1 fruit fly cellular context compared by ENCODE assay signal in genomic region chr3R:24051459-24052165, dm6.
A peak's percentile ranks its signal among the peaks of the same experiment; 100 is the strongest.
TF ChIP-seq lines count a peak whose summit lies in the region.

No protein-coding gene starts in this region.

TF ChIP-seq in whole organism, embryonic, 481 proteins besides CTCF, POLR2A, EP300 and RAD21 (continued from another document):
- no peak for TF ChIP-seq chinmo (GFP tag; IDR thresholded peaks at IDR 0.05; lab: Robert Waterston, UW; ENCODE audit: partially characterized antibody)
- no peak for TF ChIP-seq CG1792 (GFP tag; optimal IDR thresholded peaks at IDR 0.05; lab: Kevin White, UChicago)
- TF ChIP-seq dpn (GFP tag; optimal IDR thresholded peaks at IDR 0.05; lab: Kevin White, UChicago): no peak
- peak; percentile 28; the same call in 1 of the 2 replicates for TF ChIP-seq ttk (GFP tag; IDR thresholded peaks at IDR 0.05; lab: Robert Waterston, UW)
- no peak for TF ChIP-seq sc (optimal IDR thresholded peaks at IDR 0.05; lab: Kevin White, UChicago)
- no peak for TF ChIP-seq sc (GFP tag; optimal IDR thresholded peaks at IDR 0.05; lab: Kevin White, UChicago)
- TF ChIP-seq zen (tag; optimal IDR thresholded peaks at IDR 0.05; lab: Kevin White, UChicago): no peak
- no peak for TF ChIP-seq CG18599 (GFP tag; optimal IDR thresholded peaks at IDR 0.05; lab: Kevin White, UChicago)
- TF ChIP-seq CG33557 (GFP tag; optimal IDR thresholded peaks at IDR 0.05; lab: Kevin White, UChicago): no peak
- TF ChIP-seq CG34376 (GFP tag; optimal IDR thresholded peaks at IDR 0.05; lab: Kevin White, UChicago): peak; percentile 73
- TF ChIP-seq CG30431 (GFP tag; optimal IDR thresholded peaks at IDR 0.05; lab: Kevin White, UChicago): no peak
- TF ChIP-seq CkIIα-i1 (GFP tag; IDR thresholded peaks at IDR 0.05; lab: Robert Waterston, UW): no peak
- TF ChIP-seq sd (tag; optimal IDR thresholded peaks at IDR 0.05; lab: Kevin White, UChicago): no peak
- TF ChIP-seq sima (GFP tag; optimal IDR thresholded peaks at IDR 0.05; lab: Kevin White, UChicago): no peak
- TF ChIP-seq Ssrp (tag; optimal IDR thresholded peaks at IDR 0.05; lab: Kevin White, UChicago): no peak
- TF ChIP-seq Ets65A (GFP tag; lab: Kevin White, UChicago): peak; percentile 54
- TF ChIP-seq eve (GFP tag; optimal IDR thresholded peaks at IDR 0.05; lab: Kevin White, UChicago): no peak
- no peak for TF ChIP-seq CG10565 (GFP tag; optimal IDR thresholded peaks at IDR 0.05; lab: Kevin White, UChicago)
- no peak for TF ChIP-seq CG7745 (tag; optimal IDR thresholded peaks at IDR 0.05; lab: Kevin White, UChicago)
- no peak for TF ChIP-seq Poxn (GFP tag; IDR thresholded peaks at IDR 0.05; lab: Robert Waterston, UW)
- TF ChIP-seq Ets97D (GFP tag; optimal IDR thresholded peaks at IDR 0.05; lab: Kevin White, UChicago): no peak
- no peak for TF ChIP-seq CG15479 (GFP tag; optimal IDR thresholded peaks at IDR 0.05; lab: Kevin White, UChicago)
- no peak for TF ChIP-seq pita (GFP tag; optimal IDR thresholded peaks at IDR 0.05; lab: Kevin White, UChicago)
- TF ChIP-seq ssp (GFP tag; IDR thresholded peaks at IDR 0.05; lab: Robert Waterston, UW): no peak
- no peak for TF ChIP-seq CG1832 (GFP tag; optimal IDR thresholded peaks at IDR 0.05; lab: Kevin White, UChicago)
- TF ChIP-seq Abd-B (GFP tag; optimal IDR thresholded peaks at IDR 0.05; lab: Kevin White, UChicago): no peak
- TF ChIP-seq Optix (GFP tag; IDR thresholded peaks at IDR 0.05; lab: Robert Waterston, UW): no peak
- TF ChIP-seq CG17612 (GFP tag; IDR thresholded peaks at IDR 0.05; lab: Robert Waterston, UW): no peak
- no peak for TF ChIP-seq CG10979 (tag; optimal IDR thresholded peaks at IDR 0.05; lab: Kevin White, UChicago)
- TF ChIP-seq CG34224 (GFP tag; IDR thresholded peaks at IDR 0.05; lab: Robert Waterston, UW; ENCODE audit: partially characterized antibody): no peak
- no peak for TF ChIP-seq NC2β (GFP tag; optimal IDR thresholded peaks at IDR 0.05; lab: Kevin White, UChicago)
- no peak for TF ChIP-seq sqz (GFP tag; optimal IDR thresholded peaks at IDR 0.05; lab: Kevin White, UChicago)
- TF ChIP-seq p53 (GFP tag; optimal IDR thresholded peaks at IDR 0.05; lab: Kevin White, UChicago): no peak
- no peak for TF ChIP-seq Neu2 (GFP tag; optimal IDR thresholded peaks at IDR 0.05; lab: Kevin White, UChicago; ENCODE audit: borderline replicate concordance)
- no peak for TF ChIP-seq CG10366 (GFP tag; IDR thresholded peaks at IDR 0.05; lab: Robert Waterston, UW)
- TF ChIP-seq sug (tag; optimal IDR thresholded peaks at IDR 0.05; lab: Kevin White, UChicago): peak; percentile 39
- no peak for TF ChIP-seq CG3065 (GFP tag; optimal IDR thresholded peaks at IDR 0.05; lab: Kevin White, UChicago)
- no peak for TF ChIP-seq toy (GFP tag; IDR thresholded peaks at IDR 0.05; lab: Robert Waterston, UW)
- no peak for TF ChIP-seq CG7928 (GFP tag; optimal IDR thresholded peaks at IDR 0.05; lab: Kevin White, UChicago)
- TF ChIP-seq CG4730 (GFP tag; IDR thresholded peaks at IDR 0.05; lab: Robert Waterston, UW): 0 out of 2 replicates have a peak, but pooled peaks have one; percentile 5
- no peak for TF ChIP-seq kah (GFP tag; optimal IDR thresholded peaks at IDR 0.05; lab: Kevin White, UChicago)
- no peak for TF ChIP-seq mam (GFP tag; optimal IDR thresholded peaks at IDR 0.05; lab: Kevin White, UChicago)
- TF ChIP-seq CG4282 (GFP tag; optimal IDR thresholded peaks at IDR 0.05; lab: Kevin White, UChicago): no peak
- TF ChIP-seq CG9727 (GFP tag; optimal IDR thresholded peaks at IDR 0.05; lab: Kevin White, UChicago): no peak
- no peak for TF ChIP-seq CG12155 (GFP tag; optimal IDR thresholded peaks at IDR 0.05; lab: Kevin White, UChicago)
- TF ChIP-seq gt (GFP tag; IDR thresholded peaks at IDR 0.05; lab: Robert Waterston, UW): no peak
- peak; percentile 61 for TF ChIP-seq sens (GFP tag; lab: Kevin White, UChicago)
- TF ChIP-seq YL-1 (GFP tag; optimal IDR thresholded peaks at IDR 0.05; lab: Kevin White, UChicago): no peak
- no peak for TF ChIP-seq CG7556 (GFP tag; optimal IDR thresholded peaks at IDR 0.05; lab: Kevin White, UChicago)
- TF ChIP-seq NFAT (GFP tag; IDR thresholded peaks at IDR 0.05; lab: Robert Waterston, UW): peak; percentile 79
- TF ChIP-seq CG14860 (GFP tag; IDR thresholded peaks at IDR 0.05; lab: Robert Waterston, UW; ENCODE audit: partially characterized antibody): no peak
- TF ChIP-seq gro (GFP tag; optimal IDR thresholded peaks at IDR 0.05; lab: Kevin White, UChicago): peak; percentile 9
- TF ChIP-seq maf-S (GFP tag; optimal IDR thresholded peaks at IDR 0.05; lab: Kevin White, UChicago): no peak
- TF ChIP-seq tap (tag; optimal IDR thresholded peaks at IDR 0.05; lab: Kevin White, UChicago): no peak
- no peak for TF ChIP-seq CG7786 (GFP tag; optimal IDR thresholded peaks at IDR 0.05; lab: Kevin White, UChicago)
- TF ChIP-seq CG6791 (GFP tag; IDR thresholded peaks at IDR 0.05; lab: Robert Waterston, UW; ENCODE audit: partially characterized antibody): no peak
- TF ChIP-seq Dfd (GFP tag; optimal IDR thresholded peaks at IDR 0.05; lab: Kevin White, UChicago): no peak
- TF ChIP-seq CG14441 (GFP tag; IDR thresholded peaks at IDR 0.05; lab: Robert Waterston, UW): no peak
- TF ChIP-seq cas (GFP tag; IDR thresholded peaks at IDR 0.05; lab: Robert Waterston, UW): no peak
- no peak for TF ChIP-seq CG6272 (GFP tag; IDR thresholded peaks at IDR 0.05; lab: Robert Waterston, UW)
- no peak for TF ChIP-seq CG31365 (tag; optimal IDR thresholded peaks at IDR 0.05; lab: Kevin White, UChicago)
- no peak for TF ChIP-seq ATbp (GFP tag; optimal IDR thresholded peaks at IDR 0.05; lab: Kevin White, UChicago)
- TF ChIP-seq grau (tag; optimal IDR thresholded peaks at IDR 0.05; lab: Kevin White, UChicago): no peak
- TF ChIP-seq Nf-YA (GFP tag; IDR thresholded peaks at IDR 0.05; lab: Robert Waterston, UW): no peak
- no peak for TF ChIP-seq BEAF-32 (GFP tag; optimal IDR thresholded peaks at IDR 0.05; lab: Kevin White, UChicago)
- TF ChIP-seq Mes4 (GFP tag; optimal IDR thresholded peaks at IDR 0.05; lab: Kevin White, UChicago): no peak
- no peak for TF ChIP-seq Awh (GFP tag; IDR thresholded peaks at IDR 0.05; lab: Robert Waterston, UW)
- TF ChIP-seq CHES-1-like (GFP tag; optimal IDR thresholded peaks at IDR 0.05; lab: Kevin White, UChicago): no peak
- no peak for TF ChIP-seq inv (GFP tag; IDR thresholded peaks at IDR 0.05; lab: Robert Waterston, UW; ENCODE audit: partially characterized antibody)
- TF ChIP-seq CG13287 (GFP tag; IDR thresholded peaks at IDR 0.05; lab: Robert Waterston, UW; ENCODE audit: partially characterized antibody): peak; percentile 31; the same call in 1 of the 2 replicates
- TF ChIP-seq CG3847 (GFP tag; IDR thresholded peaks at IDR 0.05; lab: Robert Waterston, UW): no peak
- TF ChIP-seq pfk (GFP tag; optimal IDR thresholded peaks at IDR 0.05; lab: Kevin White, UChicago): no peak
- TF ChIP-seq lab (GFP tag; optimal IDR thresholded peaks at IDR 0.05; lab: Kevin White, UChicago): peak; percentile 31
- no peak for TF ChIP-seq Tbp (GFP tag; optimal IDR thresholded peaks at IDR 0.05; lab: Kevin White, UChicago)
- TF ChIP-seq al (GFP tag; IDR thresholded peaks at IDR 0.05; lab: Robert Waterston, UW): no peak
- no peak for TF ChIP-seq pros (GFP tag; optimal IDR thresholded peaks at IDR 0.05; lab: Kevin White, UChicago)
- no peak for TF ChIP-seq Gsc (GFP tag; IDR thresholded peaks at IDR 0.05; lab: Robert Waterston, UW)
- no peak for TF ChIP-seq CG8359 (GFP tag; optimal IDR thresholded peaks at IDR 0.05; lab: Kevin White, UChicago; ENCODE audit: borderline replicate concordance)
- TF ChIP-seq nmo (GFP tag; optimal IDR thresholded peaks at IDR 0.05; lab: Kevin White, UChicago): no peak
- no peak for TF ChIP-seq ro (GFP tag; IDR thresholded peaks at IDR 0.05; lab: Robert Waterston, UW)
- TF ChIP-seq CG9609 (GFP tag; optimal IDR thresholded peaks at IDR 0.05; lab: Kevin White, UChicago): no peak
- TF ChIP-seq Vsx1 (GFP tag; optimal IDR thresholded peaks at IDR 0.05; lab: Kevin White, UChicago): no peak
- TF ChIP-seq Atf3 (GFP tag; optimal IDR thresholded peaks at IDR 0.05; lab: Kevin White, UChicago): no peak
- no peak for TF ChIP-seq pb (GFP tag; optimal IDR thresholded peaks at IDR 0.05; lab: Kevin White, UChicago)
- no peak for TF ChIP-seq dmrt99B (tag; optimal IDR thresholded peaks at IDR 0.05; lab: Kevin White, UChicago)
- TF ChIP-seq corto (GFP tag; optimal IDR thresholded peaks at IDR 0.05; lab: Kevin White, UChicago): no peak
- no peak for TF ChIP-seq Atf6 (GFP tag; IDR thresholded peaks at IDR 0.05; lab: Robert Waterston, UW)
- TF ChIP-seq CG18619 (GFP tag; optimal IDR thresholded peaks at IDR 0.05; lab: Kevin White, UChicago): no peak
- no peak for TF ChIP-seq fu2 (GFP tag; optimal IDR thresholded peaks at IDR 0.05; lab: Kevin White, UChicago)
- no peak for TF ChIP-seq CG18764 (GFP tag; optimal IDR thresholded peaks at IDR 0.05; lab: Kevin White, UChicago)
- no peak for TF ChIP-seq CG3163 (GFP tag; optimal IDR thresholded peaks at IDR 0.05; lab: Kevin White, UChicago)
- no peak for TF ChIP-seq CG30020 (tag; optimal IDR thresholded peaks at IDR 0.05; lab: Kevin White, UChicago)
- TF ChIP-seq tio (GFP tag; optimal IDR thresholded peaks at IDR 0.05; lab: Kevin White, UChicago): no peak
- no peak for TF ChIP-seq CG6683 (GFP tag; optimal IDR thresholded peaks at IDR 0.05; lab: Kevin White, UChicago)
- TF ChIP-seq CG17829 (tag; optimal IDR thresholded peaks at IDR 0.05; lab: Kevin White, UChicago): peak; percentile 26
- no peak for TF ChIP-seq nerfin-1 (tag; optimal IDR thresholded peaks at IDR 0.05; lab: Kevin White, UChicago)
- no peak for TF ChIP-seq hkb (optimal IDR thresholded peaks at IDR 0.05; lab: Kevin White, UChicago)
- no peak for TF ChIP-seq hkb (GFP tag; IDR thresholded peaks at IDR 0.05; lab: Robert Waterston, UW)
- peak; percentile 49 for TF ChIP-seq BtbVII (GFP tag; optimal IDR thresholded peaks at IDR 0.05; lab: Kevin White, UChicago)
- no peak for TF ChIP-seq CG3726 (GFP tag; IDR thresholded peaks at IDR 0.05; lab: Robert Waterston, UW)
- no peak for TF ChIP-seq ranshi (GFP tag; IDR thresholded peaks at IDR 0.05; lab: Robert Waterston, UW)
- peak; percentile 85 for TF ChIP-seq MESR4 (GFP tag; optimal IDR thresholded peaks at IDR 0.05; lab: Kevin White, UChicago)
- no peak for TF ChIP-seq nerfin-2 (GFP tag; IDR thresholded peaks at IDR 0.05; lab: Robert Waterston, UW; ENCODE audit: partially characterized antibody)
- no peak for TF ChIP-seq tll (GFP tag; optimal IDR thresholded peaks at IDR 0.05; lab: Kevin White, UChicago)
- TF ChIP-seq CG14050 (GFP tag; IDR thresholded peaks at IDR 0.05; lab: Robert Waterston, UW): no peak
- no peak for TF ChIP-seq br (optimal IDR thresholded peaks at IDR 0.05; lab: Kevin White, UChicago)
- TF ChIP-seq NK7.1 (GFP tag; optimal IDR thresholded peaks at IDR 0.05; lab: Kevin White, UChicago): no peak
- no peak for TF ChIP-seq Xbp1 (GFP tag; optimal IDR thresholded peaks at IDR 0.05; lab: Kevin White, UChicago)
- TF ChIP-seq Rx (GFP tag; IDR thresholded peaks at IDR 0.05; lab: Robert Waterston, UW): no peak
- no peak for TF ChIP-seq tin (GFP tag; optimal IDR thresholded peaks at IDR 0.05; lab: Kevin White, UChicago)
- TF ChIP-seq ham (GFP tag; IDR thresholded peaks at IDR 0.05; lab: Robert Waterston, UW): no peak
- no peak for TF ChIP-seq slp2 (GFP tag; optimal IDR thresholded peaks at IDR 0.05; lab: Kevin White, UChicago)
- TF ChIP-seq Med (GFP tag; lab: Kevin White, UChicago): peak; percentile 81
- TF ChIP-seq CG2116 (GFP tag; optimal IDR thresholded peaks at IDR 0.05; lab: Kevin White, UChicago): no peak
- no peak for TF ChIP-seq sim (GFP tag; IDR thresholded peaks at IDR 0.05; lab: Robert Waterston, UW)
- no peak for TF ChIP-seq Lim3 (GFP tag; IDR thresholded peaks at IDR 0.05; lab: Robert Waterston, UW)
- TF ChIP-seq CG17359 (tag; optimal IDR thresholded peaks at IDR 0.05; lab: Kevin White, UChicago): no peak
- 0 out of 3 replicates have a peak, but pooled peaks have one; percentile 4 for TF ChIP-seq Mrtf (GFP tag; IDR thresholded peaks at IDR 0.05; lab: Robert Waterston, UW)
- TF ChIP-seq Opbp (GFP tag; IDR thresholded peaks at IDR 0.05; lab: Robert Waterston, UW; ENCODE audit: partially characterized antibody): no peak
- TF ChIP-seq vvl (GFP tag; IDR thresholded peaks at IDR 0.05; lab: Robert Waterston, UW): peak; percentile 29
- no peak for TF ChIP-seq croc (GFP tag; conservative IDR thresholded peaks at IDR 0.05; lab: Robert Waterston, UW)
- no peak for TF ChIP-seq emc (GFP tag; optimal IDR thresholded peaks at IDR 0.05; lab: Kevin White, UChicago)
- TF ChIP-seq CG7271 (tag; optimal IDR thresholded peaks at IDR 0.05; lab: Kevin White, UChicago): no peak
- no peak for TF ChIP-seq CG31388 (GFP tag; optimal IDR thresholded peaks at IDR 0.05; lab: Kevin White, UChicago)
- TF ChIP-seq wek (GFP tag; optimal IDR thresholded peaks at IDR 0.05; lab: Kevin White, UChicago): no peak
- no peak for TF ChIP-seq CG15601 (tag; optimal IDR thresholded peaks at IDR 0.05; lab: Kevin White, UChicago)
- TF ChIP-seq CG9215 (GFP tag; IDR thresholded peaks at IDR 0.05; lab: Robert Waterston, UW): no peak
